Worm (Caenorhabditis elegans): ENCODE data around the gene cbd-1.
A peak's percentile ranks its signal among the peaks of the same experiment; 100 is the strongest.

cbd-1 gene

DNA sequence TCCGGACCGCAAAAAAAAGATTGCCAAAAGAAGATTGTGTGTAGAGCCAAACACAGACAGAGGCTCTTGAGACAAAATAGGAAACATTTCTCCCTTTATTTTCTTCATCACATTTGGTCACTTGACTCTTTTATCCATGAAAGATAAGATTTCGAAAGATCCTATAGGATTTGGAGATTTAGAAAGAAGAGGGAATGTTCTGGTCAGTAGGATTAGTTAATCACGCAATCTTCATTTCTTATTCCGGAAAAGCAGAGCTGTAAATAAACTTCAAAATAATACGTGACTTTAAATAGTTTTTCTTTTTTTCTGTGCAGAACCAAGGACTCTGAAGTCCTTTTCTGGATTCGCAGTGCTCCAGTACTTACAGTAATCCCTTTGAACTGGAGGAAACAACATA, 25.5 kb upstream of the cbd-1 start:
- no peak for TF ChIP-seq nhr-28 (tag; optimal IDR thresholded peaks at IDR 0.05)
- TF ChIP-seq nfya-1 (tag; optimal IDR thresholded peaks at IDR 0.05; ENCODE audit: insufficient read depth): peak; percentile 7
- TF ChIP-seq ceh-82 (tag; optimal IDR thresholded peaks at IDR 0.05): no peak
- TF ChIP-seq elt-1 (tag; optimal IDR thresholded peaks at IDR 0.05): peak; percentile 43
- TF ChIP-seq aly-2 (tag; optimal IDR thresholded peaks at IDR 0.05): no peak
- TF ChIP-seq elt-2 (tag; optimal IDR thresholded peaks at IDR 0.05): no peak
- no peak for TF ChIP-seq lsy-12 (tag; optimal IDR thresholded peaks at IDR 0.05)
- no peak for TF ChIP-seq nhr-237 (tag; optimal IDR thresholded peaks at IDR 0.05)

DNA sequence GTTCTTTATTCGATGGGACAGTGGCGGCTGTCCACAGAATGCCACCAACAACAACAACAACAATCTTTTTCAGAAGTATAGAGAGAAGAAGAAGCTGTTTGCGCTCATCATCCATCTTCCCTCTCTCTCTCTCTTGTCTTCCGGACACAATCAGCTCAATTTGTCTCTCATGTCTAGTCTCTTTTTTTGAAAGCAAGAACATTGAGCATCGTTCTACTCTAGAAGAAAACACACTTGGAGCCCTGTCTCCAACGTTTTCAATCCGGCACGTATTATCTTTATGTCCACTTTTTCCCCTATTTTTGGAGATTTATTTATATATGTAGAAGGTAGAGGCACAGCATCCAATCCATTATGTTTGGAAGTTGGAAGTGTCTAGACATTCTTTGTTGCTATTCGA, 24.0 kb upstream of the cbd-1 start:
- TF ChIP-seq lin-39 (tag; optimal IDR thresholded peaks at IDR 0.05): peak; percentile 69
- no peak for TF ChIP-seq pha-4 (tag; optimal IDR thresholded peaks at IDR 0.05)

DNA sequence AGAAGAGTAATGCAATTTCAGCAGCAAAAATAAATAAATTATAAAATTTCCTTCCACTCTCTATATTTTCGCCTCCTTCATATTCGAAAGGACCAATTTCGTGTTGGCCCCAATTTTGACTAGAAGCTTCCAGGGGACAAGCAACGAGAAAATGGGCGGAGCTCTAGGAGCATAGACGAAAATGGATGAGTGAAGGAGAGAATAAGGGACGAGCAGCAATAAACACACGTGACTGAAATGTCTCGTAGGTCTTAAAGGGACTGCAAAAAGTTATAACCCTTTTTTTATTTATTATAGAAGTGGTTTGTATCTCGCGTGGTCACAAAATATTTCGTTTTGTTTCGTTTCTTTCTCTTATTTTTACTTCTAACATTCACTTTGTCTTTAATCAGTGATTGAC, 23.0 kb upstream of the cbd-1 start:
- no peak for TF ChIP-seq fkh-10 (GFP tag; optimal IDR thresholded peaks at IDR 0.05)
- peak; percentile 41 for TF ChIP-seq nfya-1 (tag; optimal IDR thresholded peaks at IDR 0.05; ENCODE audit: insufficient read depth)
- TF ChIP-seq nhr-23 (tag; optimal IDR thresholded peaks at IDR 0.05): no peak
- peak; percentile 62 for TF ChIP-seq lin-39 (tag; optimal IDR thresholded peaks at IDR 0.05)
- TF ChIP-seq zag-1 (tag; optimal IDR thresholded peaks at IDR 0.05): no peak
- no peak for TF ChIP-seq ceh-16 (tag; optimal IDR thresholded peaks at IDR 0.05)

DNA sequence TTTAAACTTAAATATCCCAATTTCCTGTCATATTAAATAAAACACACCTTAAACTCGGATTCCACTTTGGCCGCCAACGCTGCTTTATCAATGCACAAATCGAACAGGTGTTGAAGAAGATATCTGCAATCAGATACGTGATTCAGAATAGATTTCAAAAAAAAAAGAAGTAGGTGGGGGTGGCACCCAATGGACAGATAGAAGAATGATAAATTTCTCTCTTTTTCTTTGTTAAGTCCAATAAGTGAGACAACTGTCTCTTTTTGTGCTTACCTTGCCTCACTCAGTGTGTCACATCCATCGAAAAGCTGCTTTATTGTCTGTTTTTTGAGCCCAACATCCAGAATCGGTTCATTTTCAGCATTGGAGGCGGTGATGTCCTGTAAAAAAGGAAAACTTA, 22.0 kb upstream of the cbd-1 start:
- TF ChIP-seq pha-4 (tag; optimal IDR thresholded peaks at IDR 0.05) (no peak), nhr-76 (tag; optimal IDR thresholded peaks at IDR 0.05) (no peak), egl-27 (tag; optimal IDR thresholded peaks at IDR 0.05) (no peak), nfya-1 (tag; optimal IDR thresholded peaks at IDR 0.05; ENCODE audit: insufficient read depth) (peak; percentile 13), ceh-9 (tag; optimal IDR thresholded peaks at IDR 0.05) (no peak), lin-39 (tag; optimal IDR thresholded peaks at IDR 0.05) (peak; percentile 29)

DNA sequence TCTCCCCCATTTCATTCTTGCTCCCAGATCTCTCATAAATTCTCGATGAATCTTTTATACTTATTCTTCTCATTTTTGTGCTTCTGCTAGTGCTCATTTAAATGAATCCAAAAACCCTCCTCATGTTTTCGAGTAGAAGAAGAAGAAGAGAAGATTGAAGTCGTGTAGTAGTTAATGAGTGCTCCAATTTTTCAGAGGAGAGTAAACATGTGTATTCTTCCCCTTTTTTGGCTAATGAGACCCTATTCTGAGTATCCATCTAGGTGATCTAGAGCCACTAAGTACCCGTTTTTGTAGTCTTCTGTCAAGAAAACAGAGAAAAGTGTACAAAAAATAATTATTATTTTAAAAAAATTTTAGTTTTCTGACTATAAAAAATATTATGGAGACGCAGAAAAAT, 21.2 kb upstream of the cbd-1 start:
- no peak for TF ChIP-seq mdl-1 (tag; optimal IDR thresholded peaks at IDR 0.05)

DNA sequence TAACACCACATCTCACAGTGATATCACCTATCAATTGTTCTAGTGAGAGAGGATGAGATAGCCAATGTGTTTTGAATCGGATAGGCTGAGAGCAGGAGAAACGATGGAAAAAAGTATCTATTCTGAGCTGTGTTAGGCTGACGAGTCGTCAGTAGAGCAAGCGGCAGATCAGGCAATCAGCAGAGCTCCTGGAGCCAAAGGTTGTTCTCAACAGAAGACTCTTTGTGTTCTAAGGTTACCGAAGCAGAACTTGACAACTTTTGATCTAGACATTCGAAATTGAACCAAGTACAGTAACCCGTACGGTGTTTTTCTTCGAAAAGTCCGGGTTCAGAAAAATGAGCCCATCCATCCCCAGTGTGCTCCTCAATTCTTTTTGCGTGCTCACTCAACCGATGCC, 20.0 kb upstream of the cbd-1 start:
- TF ChIP-seq nhr-11 (tag; optimal IDR thresholded peaks at IDR 0.05) (peak; percentile 8), ceh-9 (tag; optimal IDR thresholded peaks at IDR 0.05) (no peak)

DNA sequence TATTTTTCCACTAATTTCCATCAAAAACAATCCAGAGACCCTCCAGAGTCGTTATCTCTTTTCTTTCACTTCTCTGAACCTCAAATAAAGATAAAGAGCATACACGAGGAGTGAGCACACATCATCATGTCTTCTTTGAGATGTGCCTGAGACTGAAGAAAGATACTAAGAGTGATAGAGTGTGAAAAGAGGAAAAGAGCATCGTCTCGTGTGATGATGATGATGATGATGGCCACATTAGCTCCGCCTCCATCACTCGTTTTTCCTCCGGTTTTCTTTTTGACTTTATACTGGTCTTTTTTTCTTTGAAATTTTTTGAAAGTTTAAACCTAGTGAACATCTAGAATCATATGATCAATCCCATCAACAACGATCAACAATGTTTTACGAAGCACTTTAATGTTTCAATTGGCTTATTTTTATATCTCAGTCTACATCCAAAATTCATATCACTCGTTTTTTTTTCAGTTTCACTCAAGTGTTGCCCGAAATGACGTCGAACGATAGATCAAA, 18.8 kb upstream of the cbd-1 start, which contains the start of gene T01G1.2:
Gene T01G1.2, plus strand, starts transcription at position 463 of the 513 bp plus-strand sequence.
- TF ChIP-seq hmg-11 (tag; optimal IDR thresholded peaks at IDR 0.05) (peak; percentile 15), skn-1 (tag; optimal IDR thresholded peaks at IDR 0.05) (peak; percentile 29), fkh-2 (tag; optimal IDR thresholded peaks at IDR 0.05) (no peak), nfya-1 (tag; optimal IDR thresholded peaks at IDR 0.05; ENCODE audit: insufficient read depth) (peak; percentile 59), ZK546.5 (tag; optimal IDR thresholded peaks at IDR 0.05) (no peak), egl-5 (tag; optimal IDR thresholded peaks at IDR 0.05) (peak; percentile 62), elt-1 (tag; optimal IDR thresholded peaks at IDR 0.05) (peak; percentile 56), lin-39 (tag; optimal IDR thresholded peaks at IDR 0.05) (peak; percentile 87)

DNA sequence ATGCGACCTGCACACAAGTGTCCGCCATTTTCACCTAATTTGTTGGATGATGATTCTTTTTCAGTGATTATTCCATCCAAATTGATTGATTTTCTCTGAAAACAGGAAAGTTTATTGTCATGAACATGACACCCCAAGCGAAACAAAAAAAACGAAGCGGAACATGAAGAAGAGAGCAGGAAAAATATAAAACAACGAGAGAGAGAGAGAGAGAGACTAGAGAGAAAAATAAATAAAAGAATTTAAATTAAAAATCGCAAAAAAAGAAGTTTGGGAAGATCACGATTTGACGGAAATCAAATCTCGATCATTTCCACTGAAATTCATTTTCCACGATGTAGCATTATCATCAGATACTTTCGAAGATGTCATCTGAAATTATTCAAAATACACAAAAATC, 13.0 kb upstream of the cbd-1 start, which contains the start of gene klp-12:
Gene klp-12, minus strand, starts transcription at position 101 of the 400 bp plus-strand sequence.
- TF ChIP-seq zag-1 (tag; optimal IDR thresholded peaks at IDR 0.05): no peak
- TF ChIP-seq jun-1 (tag; optimal IDR thresholded peaks at IDR 0.05): no peak

DNA sequence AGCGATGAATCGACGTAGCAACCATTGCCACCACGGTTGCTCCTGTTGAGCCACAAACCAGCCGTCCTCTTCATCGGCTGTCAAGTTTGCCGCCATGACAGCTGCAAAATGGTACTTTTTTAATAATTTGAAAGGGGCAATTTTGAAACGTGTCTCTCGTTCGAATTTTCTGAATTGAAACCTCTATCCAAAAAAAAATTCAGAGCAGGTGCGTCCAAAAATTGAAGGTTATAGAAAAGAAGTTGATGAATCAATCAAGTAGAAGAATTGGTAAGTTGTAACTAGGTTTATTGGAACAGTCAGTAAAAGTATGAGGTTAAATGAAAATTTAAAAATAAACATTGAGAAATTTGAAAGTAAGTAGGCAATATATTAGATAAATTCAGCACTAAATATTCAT, 11.4 kb upstream of the cbd-1 start, which contains the start of gene T01G1.4:
Gene T01G1.4, minus strand, starts transcription at position 101 of the 400 bp plus-strand sequence.
- TF ChIP-seq ama-1 (optimal IDR thresholded peaks at IDR 0.05) (no peak), mml-1 (tag; optimal IDR thresholded peaks at IDR 0.05) (no peak), egl-5 (tag; optimal IDR thresholded peaks at IDR 0.05) (no peak), tbx-2 (tag; optimal IDR thresholded peaks at IDR 0.05) (no peak), ceh-28 (tag; optimal IDR thresholded peaks at IDR 0.05) (no peak), egl-27 (tag; optimal IDR thresholded peaks at IDR 0.05) (no peak), nfya-1 (tag; optimal IDR thresholded peaks at IDR 0.05; ENCODE audit: insufficient read depth) (no peak), elt-3 (tag; optimal IDR thresholded peaks at IDR 0.05) (no peak), nhr-11 (tag; optimal IDR thresholded peaks at IDR 0.05) (no peak), sea-2 (GFP tag; optimal IDR thresholded peaks at IDR 0.05) (no peak), nhr-28 (tag; optimal IDR thresholded peaks at IDR 0.05) (no peak), jun-1 (tag; optimal IDR thresholded peaks at IDR 0.05) (no peak), lin-15B (tag; optimal IDR thresholded peaks at IDR 0.05) (no peak), pha-4 (tag; optimal IDR thresholded peaks at IDR 0.05) (no peak), hmg-11 (tag; optimal IDR thresholded peaks at IDR 0.05) (no peak)
